Fruit fly (Drosophila melanogaster) whole organism, embryonic: ENCODE data around the gene Tim17a2.
A peak's percentile ranks its signal among the peaks of the same experiment; 100 is the strongest.

ENCODE experiments used
- ATbp ChIP-seq: fragments of 200-800 bp; sonication (Bioruptor generic); optimal IDR thresholded peaks from 2 replicates; lab custom pipeline; 2017; ENCODE audit warnings: missing biosample characterization, mild to moderate bottlenecking, missing genetic modification characterization, missing genetic modification reagents
- Asciz ChIP-seq: fragments of 200-800 bp; sonication (Bioruptor generic); optimal IDR thresholded peaks from 2 replicates; lab custom pipeline; 2017; ENCODE audit warnings: missing biosample characterization, mild to moderate bottlenecking, missing genetic modification characterization, missing genetic modification reagents
- B-H2 ChIP-seq: fragments of 200-800 bp; sonication (Bioruptor generic); optimal IDR thresholded peaks from 2 replicates; lab custom pipeline; 2018; ENCODE audit warnings: missing biosample characterization, mild to moderate bottlenecking, missing genetic modification characterization
- C15 ChIP-seq: fragments of 200-800 bp; sonication (Bioruptor generic); IDR thresholded peaks from 3 replicates; pipeline ENCODE4 v1.3.6; 2022; ENCODE audit warnings: missing biosample characterization, missing genetic modification characterization
- CG10321 ChIP-seq: fragments of 200-800 bp; sonication (Bioruptor generic); IDR thresholded peaks from 2 replicates; pipeline ENCODE4 v1.3.6; 2022; ENCODE audit warnings: missing biosample characterization, missing genetic modification characterization
- CG10543 ChIP-seq: fragments of 200-800 bp; sonication (Bioruptor generic); optimal IDR thresholded peaks from 3 replicates; lab custom pipeline; 2017; ENCODE audit warnings: missing biosample characterization, mild to moderate bottlenecking, missing genetic modification characterization, moderate library complexity
- CG11247 ChIP-seq: fragments of 200-800 bp; sonication (Bioruptor generic); IDR thresholded peaks from 2 replicates; pipeline ENCODE4 v1.3.6; 2022; ENCODE audit warnings: missing biosample characterization, missing genetic modification characterization
- CG11456 ChIP-seq: fragments of 200-800 bp; sonication (Bioruptor generic); IDR thresholded peaks from 3 replicates; pipeline ENCODE4 v1.3.6; 2022; ENCODE audit warnings: missing biosample characterization, missing genetic modification characterization
- CG14014 ChIP-seq: fragments of 200-800 bp; sonication (Bioruptor generic); IDR thresholded peaks from 2 replicates; pipeline ENCODE4 v1.3.6; 2022; ENCODE audit warnings: missing biosample characterization, missing genetic modification characterization
- CG17802 ChIP-seq: fragments of 200-800 bp; sonication (Bioruptor generic); optimal IDR thresholded peaks from 2 replicates; lab custom pipeline; 2018; ENCODE audit warnings: missing biosample characterization, mild to moderate bottlenecking, missing genetic modification characterization, moderate library complexity
- CG2202 ChIP-seq: fragments of 200-800 bp; sonication (Bioruptor generic); optimal IDR thresholded peaks from 2 replicates; lab custom pipeline; 2018; ENCODE audit warnings: missing biosample characterization, mild to moderate bottlenecking, missing genetic modification characterization
- CG30403 ChIP-seq: fragments of 200-800 bp; sonication (Bioruptor generic); optimal IDR thresholded peaks from 3 replicates; lab custom pipeline; 2016; ENCODE audit warnings: missing biosample characterization, missing genetic modification characterization
- CG4328 ChIP-seq: fragments of 200-800 bp; sonication (Bioruptor generic); optimal IDR thresholded peaks from 3 replicates; lab custom pipeline; 2017; ENCODE audit warnings: missing biosample characterization, missing genetic modification reagents, missing genetic modification characterization
- CG4707 ChIP-seq: fragments of 200-800 bp; sonication (Bioruptor generic); optimal IDR thresholded peaks from 2 replicates; lab custom pipeline; 2018; ENCODE audit warnings: missing biosample characterization, mild to moderate bottlenecking, missing genetic modification characterization, moderate library complexity
- CG5180 ChIP-seq: fragments of 200-800 bp; sonication (Bioruptor generic); optimal IDR thresholded peaks from 3 replicates; lab custom pipeline; 2017; ENCODE audit warnings: missing biosample characterization, missing genetic modification characterization, mild to moderate bottlenecking, moderate library complexity, missing genetic modification reagents
- CG6654 ChIP-seq: fragments of 200-800 bp; sonication (Bioruptor generic); optimal IDR thresholded peaks from 2 replicates; lab custom pipeline; 2017; ENCODE audit warnings: missing biosample characterization, mild to moderate bottlenecking, missing genetic modification characterization
- CG6791 ChIP-seq: fragments of 200-800 bp; sonication (Bioruptor generic); IDR thresholded peaks from 3 replicates; pipeline ENCODE4 v1.3.6; 2022; ENCODE audit warnings: missing biosample characterization, missing genetic modification characterization; ENCODE audit not compliant: partially characterized antibody
- Dip3 ChIP-seq: fragments of 200-800 bp; sonication (Bioruptor generic); optimal IDR thresholded peaks from 3 replicates; lab custom pipeline; 2016; ENCODE audit warnings: missing biosample characterization, missing genetic modification characterization
- E2f2 ChIP-seq: fragments of 200-800 bp; sonication (Bioruptor generic); IDR thresholded peaks from 2 replicates; pipeline ENCODE4 v1.3.6; 2022; ENCODE audit warnings: missing biosample characterization, missing genetic modification characterization
- Fer1 ChIP-seq: fragments of 200-800 bp; sonication (Bioruptor generic); optimal IDR thresholded peaks from 2 replicates; lab custom pipeline; 2017; ENCODE audit warnings: missing biosample characterization, mild to moderate bottlenecking, missing genetic modification characterization
- Hsf ChIP-seq: fragments of 200-800 bp; sonication (Bioruptor generic); optimal IDR thresholded peaks from 3 replicates; lab custom pipeline; 2016; ENCODE audit warnings: missing biosample characterization, missing genetic modification characterization
- Kr ChIP-seq: fragments of 200-800 bp; sonication (Bioruptor generic); optimal IDR thresholded peaks from 2 replicates; lab custom pipeline; 2017; ENCODE audit warnings: missing biosample characterization, mild to moderate bottlenecking, missing genetic modification characterization
- Lhr ChIP-seq: fragments of 200-800 bp; sonication (Bioruptor generic); optimal IDR thresholded peaks from 3 replicates; lab custom pipeline; 2017; ENCODE audit warnings: mild to moderate bottlenecking, missing biosample characterization, missing genetic modification reagents, missing genetic modification characterization
- Med ChIP-seq: fragments of 200-800 bp; sonication (Bioruptor generic); peaks from one replicate; lab custom pipeline; 2016; ENCODE audit warnings: missing biosample characterization, missing genetic modification characterization, mild to moderate bottlenecking, inconsistent platforms, moderate library complexity
- ara ChIP-seq: fragments of 200-800 bp; sonication (Bioruptor generic); IDR thresholded peaks from 2 replicates; pipeline ENCODE4 v1.3.6; 2022; ENCODE audit warnings: missing biosample characterization, missing genetic modification characterization
- bab2 ChIP-seq: fragments of 200-800 bp; sonication (Bioruptor generic); optimal IDR thresholded peaks from 2 replicates; lab custom pipeline; 2016; ENCODE audit warnings: missing biosample characterization, missing genetic modification characterization
- exex ChIP-seq: fragments of 200-800 bp; sonication (Bioruptor generic); optimal IDR thresholded peaks from 4 replicates; lab custom pipeline; 2018; ENCODE audit warnings: missing biosample characterization, mild to moderate bottlenecking, missing genetic modification characterization, moderate library complexity
- fd102C ChIP-seq: fragments of 200-800 bp; sonication (Bioruptor generic); optimal IDR thresholded peaks from 2 replicates; lab custom pipeline; 2018; ENCODE audit warnings: missing biosample characterization, mild to moderate bottlenecking, missing genetic modification characterization, moderate library complexity
- fd3F ChIP-seq: fragments of 200-800 bp; sonication (Bioruptor generic); optimal IDR thresholded peaks from 2 replicates; lab custom pipeline; 2018; ENCODE audit warnings: missing biosample characterization, mild to moderate bottlenecking, missing genetic modification characterization, moderate library complexity
- fd64A ChIP-seq: fragments of 200-800 bp; sonication (Bioruptor generic); optimal IDR thresholded peaks from 3 replicates; lab custom pipeline; 2018; ENCODE audit warnings: missing biosample characterization, mild to moderate bottlenecking, missing genetic modification characterization
- gce ChIP-seq: fragments of 200-800 bp; sonication (Bioruptor generic); IDR thresholded peaks from 3 replicates; pipeline ENCODE4 v1.3.6; 2022; ENCODE audit warnings: missing biosample characterization, missing genetic modification characterization
- kni ChIP-seq: fragments of 200-800 bp; sonication (Bioruptor generic); optimal IDR thresholded peaks from 3 replicates; lab custom pipeline; 2017; ENCODE audit warnings: mild to moderate bottlenecking, missing biosample characterization, missing genetic modification reagents, missing genetic modification characterization
- lab ChIP-seq: fragments of 200-800 bp; sonication (Bioruptor generic); optimal IDR thresholded peaks from 3 replicates; lab custom pipeline; 2017; ENCODE audit warnings: missing biosample characterization, missing genetic modification characterization, mild to moderate bottlenecking, moderate library complexity, missing genetic modification reagents
- otp ChIP-seq: fragments of 200-800 bp; sonication (Bioruptor generic); IDR thresholded peaks from 3 replicates; pipeline ENCODE4, ENCODE4 v1.3.6; 2022; ENCODE audit warnings: missing biosample characterization, missing genetic modification characterization
- p53 ChIP-seq: fragments of 200-800 bp; sonication (Bioruptor generic); optimal IDR thresholded peaks from 2 replicates; lab custom pipeline; 2016; ENCODE audit warnings: missing biosample characterization, missing genetic modification characterization
- pan ChIP-seq, 4 experiments: fragments of >200 bp in 3 of 4; fragments of 200-800 bp in 1 of 4; sonication (Bioruptor generic) in 1 of 4; optimal IDR thresholded peaks in 3 of 4; IDR thresholded peaks in 1 of 4; 2 replicates each; pipeline versions ENCODE4 v1.3.6 to Lab custom; 2017 to 2022; ENCODE audit warnings: missing biosample characterization in 2 of 4, missing genetic modification characterization in 2 of 4, mixed read lengths in 1 of 4
- prd ChIP-seq, 3 experiments: fragments of >200 bp in 2 of 3; fragments of 200-800 bp in 1 of 3; sonication (Bioruptor generic) in 1 of 3; optimal IDR thresholded peaks in 2 of 3; IDR thresholded peaks in 1 of 3; 2 replicates in 2 of 3; 3 replicates in 1 of 3; pipeline versions ENCODE4 v1.3.6 to Lab custom; 2017 to 2022; ENCODE audit warnings: missing biosample characterization in 1 of 3, missing genetic modification characterization in 1 of 3
- repo ChIP-seq: fragments of 200-800 bp; sonication (Bioruptor generic); optimal IDR thresholded peaks from 2 replicates; lab custom pipeline; 2016; ENCODE audit warnings: missing biosample characterization, missing genetic modification characterization
- salm ChIP-seq: fragments of 200-800 bp; sonication (Bioruptor generic); optimal IDR thresholded peaks from 2 replicates; lab custom pipeline; 2018; ENCODE audit warnings: missing biosample characterization, mild to moderate bottlenecking, missing genetic modification characterization
- scrt ChIP-seq: fragments of 200-800 bp; sonication (Bioruptor generic); optimal IDR thresholded peaks from 2 replicates; lab custom pipeline; 2018; ENCODE audit warnings: missing biosample characterization, mild to moderate bottlenecking, missing genetic modification characterization, moderate library complexity
- sens ChIP-seq: fragments of 200-800 bp; sonication (Bioruptor generic); peaks from one replicate; lab custom pipeline; 2016; ENCODE audit warnings: missing biosample characterization, missing genetic modification characterization
- tap ChIP-seq: fragments of 200-800 bp; optimal IDR thresholded peaks from 3 replicates; lab custom pipeline; 2019; ENCODE audit warnings: missing biosample characterization, mild to moderate bottlenecking, missing genetic modification characterization, moderate library complexity
- tll ChIP-seq, 2 experiments: fragments of 200-800 bp in 1 of 2; fragments of >200 bp in 1 of 2; sonication (Bioruptor generic) in 1 of 2; optimal IDR thresholded peaks; 2 replicates each; lab custom pipeline; 2017 to 2019; ENCODE audit warnings: missing biosample characterization in 2 of 2, missing genetic modification characterization in 2 of 2, mild to moderate bottlenecking in 1 of 2, moderate library complexity in 1 of 2
- zfh1 ChIP-seq: fragments of 200-800 bp; sonication (Bioruptor generic); IDR thresholded peaks from 3 replicates; pipeline ENCODE4 v1.3.6; 2022; ENCODE audit warnings: missing biosample characterization, missing genetic modification characterization

Tim17a2 gene

dm6 chr3R:5305850-5306483 lies 43.5 kb upstream of the Tim17a2 start (continued):
- TF ChIP-seq CG6791 = no peak
- TF ChIP-seq CG30403 (GFP tag; lab: Kevin White, UChicago) = no peak
- TF ChIP-seq sens (GFP tag; lab: Kevin White, UChicago) = peak; percentile 77
- TF ChIP-seq Med (GFP tag; lab: Kevin White, UChicago) = peak; percentile 10
- no peak for TF ChIP-seq salm (tag; lab: Kevin White, UChicago)
- TF ChIP-seq fd3F (GFP tag; lab: Kevin White, UChicago) = no peak
- TF ChIP-seq CG5180 (GFP tag; lab: Kevin White, UChicago) = no peak
- TF ChIP-seq CG17802 (tag; lab: Kevin White, UChicago) = no peak
- TF ChIP-seq CG10321 (GFP tag; lab: Robert Waterston, UW) = no peak
- TF ChIP-seq Hsf (GFP tag; lab: Kevin White, UChicago) = no peak
- TF ChIP-seq, all 482 proteins: peak for 18

- TF ChIP-seq tll (GFP tag; optimal IDR thresholded peaks at IDR 0.05; lab: Kevin White, UChicago) (peak in 1 of 2 experiments; percentile 81), E2f2 (GFP tag; lab: Robert Waterston, UW) (0 out of 2 replicates have a peak, but pooled peaks have one; percentile 29), CG11456 (GFP tag; lab: Robert Waterston, UW) (0 out of 3 replicates have a peak, but pooled peaks have one; percentile 54), bab2 (no peak), B-H2 (GFP tag; lab: Kevin White, UChicago) (no peak), Kr (GFP tag; lab: Kevin White, UChicago) (peak; percentile 29), kni (GFP tag; lab: Kevin White, UChicago) (peak; percentile 18), CG4707 (peak; percentile 26), CG14014 (peak; percentile 46; the same call in 1 of the 2 replicates), CG6654 (GFP tag; lab: Kevin White, UChicago) (no peak), otp (peak; percentile 46; the same call in 1 of the 3 replicates), ara (GFP tag; lab: Robert Waterston, UW) (0 out of 2 replicates have a peak, but pooled peaks have one; percentile 25), CG11247 (GFP tag; lab: Robert Waterston, UW) (peak; percentile 34; the same call in 1 of the 2 replicates), Asciz (GFP tag; lab: Kevin White, UChicago) (peak; percentile 5), tap (tag; lab: Kevin White, UChicago) (peak; percentile 20), Fer1 (peak; percentile 14), fd64A (GFP tag; lab: Kevin White, UChicago) (peak; percentile 29), salm (tag; lab: Kevin White, UChicago) (no peak), gce (GFP tag; lab: Robert Waterston, UW) (peak; percentile 15; the same call in 1 of the 3 replicates), prd (optimal IDR thresholded peaks at IDR 0.05; lab: Kevin White, UChicago) (no peak), prd (GFP tag; IDR thresholded peaks at IDR 0.05; lab: Robert Waterston, UW) (peak; percentile 33; the same call in 1 of the 3 replicates), zfh1 (peak; percentile 37; the same call in 1 of the 3 replicates), CG4328 (GFP tag; lab: Kevin White, UChicago) (peak; percentile 1), lab (GFP tag; lab: Kevin White, UChicago) (peak; percentile 41), fd102C (GFP tag; lab: Kevin White, UChicago) (peak; percentile 5), Lhr (no peak), C15 (no peak), scrt (GFP tag; lab: Kevin White, UChicago) (no peak), CG10543 (GFP tag; lab: Kevin White, UChicago) (peak; percentile 51), exex (tag; lab: Kevin White, UChicago) (peak; percentile 96), CG2202 (tag; lab: Kevin White, UChicago) (peak; percentile 10), p53 (no peak), Dip3 (GFP tag; lab: Kevin White, UChicago) (no peak), ATbp (GFP tag; lab: Kevin White, UChicago) (peak; percentile 52), pan (optimal IDR thresholded peaks at IDR 0.05; lab: Kevin White, UChicago) (no peak), pan (GFP tag; optimal IDR thresholded peaks at IDR 0.05 in 1 of 2, IDR thresholded peaks at IDR 0.05 in 1 of 2) (peak in 1 of 2 experiments; percentile 8), repo (GFP tag; lab: Kevin White, UChicago) (no peak)
These were observed 40.7 kb upstream of the Tim17a2 start for dm6 chr3R:5302939-5303777.
